Worm (Caenorhabditis elegans): ENCODE results near the gene Y6D1A.1.

Y6D1A.1 gene

ce11 chrII:11774218-11774617, 49.2 kb downstream of the Y6D1A.1 start, which contains the start of gene F44E5.1:
TSS of gene F44E5.1 (minus strand) at chrII:11774559.
- TF ChIP-seq C34F6.9 (tag; optimal IDR thresholded peaks at IDR 0.05) (no peak), R02D3.7 (tag; optimal IDR thresholded peaks at IDR 0.05) (no peak), nhr-23 (tag; optimal IDR thresholded peaks at IDR 0.05) (no peak), ztf-4 (tag; optimal IDR thresholded peaks at IDR 0.05) (no peak), unc-55 (GFP tag; optimal IDR thresholded peaks at IDR 0.05) (no peak), lin-11 (tag; optimal IDR thresholded peaks at IDR 0.05) (no peak), lin-39 (tag; optimal IDR thresholded peaks at IDR 0.05) (no peak), ama-1 (optimal IDR thresholded peaks at IDR 0.05) (no peak)

ce11 chrII:11772364-11772763, 51.1 kb downstream of the Y6D1A.1 start, which contains the start of gene F44E5.15:
TSS of gene F44E5.15 (plus strand) at chrII:11772664.
- TF ChIP-seq ceh-82 (tag; optimal IDR thresholded peaks at IDR 0.05) (no peak), F13H6.1 (tag; optimal IDR thresholded peaks at IDR 0.05) (no peak), unc-39 (tag; optimal IDR thresholded peaks at IDR 0.05) (no peak), crh-2 (tag; optimal IDR thresholded peaks at IDR 0.05) (no peak), nhr-77 (tag; optimal IDR thresholded peaks at IDR 0.05) (no peak), sem-4 (tag; optimal IDR thresholded peaks at IDR 0.05) (no peak), mdl-1 (tag; optimal IDR thresholded peaks at IDR 0.05) (no peak), zag-1 (tag; optimal IDR thresholded peaks at IDR 0.05) (no peak), elt-3 (tag; optimal IDR thresholded peaks at IDR 0.05) (no peak), sma-3 (GFP tag; optimal IDR thresholded peaks at IDR 0.05) (no peak), lsy-2 (tag; optimal IDR thresholded peaks at IDR 0.05) (no peak), lin-11 (tag; optimal IDR thresholded peaks at IDR 0.05) (no peak), nhr-129 (tag; optimal IDR thresholded peaks at IDR 0.05) (no peak), alr-1 (tag; optimal IDR thresholded peaks at IDR 0.05) (no peak)
